Fruit fly (Drosophila melanogaster) whole organism, embryonic: ENCODE measurements around the gene cyr.

Experiments
- Atf-2 ChIP-seq: fragments of 200-800 bp; sonication (Bioruptor generic); optimal IDR thresholded peaks from 2 replicates; lab custom pipeline; 2016; ENCODE audit warnings: missing biosample characterization, missing genetic modification characterization
- CG10267 ChIP-seq: fragments of 200-800 bp; sonication (Bioruptor generic); optimal IDR thresholded peaks from 2 replicates; lab custom pipeline; 2018; ENCODE audit warnings: missing biosample characterization, mild to moderate bottlenecking, missing genetic modification characterization, moderate library complexity
- CG10431 ChIP-seq: fragments of 200-800 bp; sonication (Bioruptor generic); optimal IDR thresholded peaks from 3 replicates; lab custom pipeline; 2018; ENCODE audit warnings: missing biosample characterization, mild to moderate bottlenecking, missing genetic modification characterization
- CG11093 ChIP-seq: fragments of 200-800 bp; sonication (Bioruptor generic); IDR thresholded peaks from 3 replicates; pipeline ENCODE4 v1.3.6; 2022; ENCODE audit warnings: missing biosample characterization, missing genetic modification characterization
- CG11723 ChIP-seq: fragments of 200-800 bp; sonication (Bioruptor generic); optimal IDR thresholded peaks from 2 replicates; lab custom pipeline; 2017; ENCODE audit warnings: missing biosample characterization, mild to moderate bottlenecking, missing genetic modification characterization
- CG13287 ChIP-seq: fragments of 200-800 bp; sonication (Bioruptor generic); IDR thresholded peaks from 2 replicates; pipeline ENCODE4 v1.3.6; 2022; ENCODE audit warnings: missing biosample characterization, missing genetic modification characterization; ENCODE audit not compliant: partially characterized antibody
- CG14667 ChIP-seq: fragments of 200-800 bp; sonication (Bioruptor generic); IDR thresholded peaks from 2 replicates; pipeline ENCODE4 v1.3.6; 2022; ENCODE audit warnings: missing biosample characterization, missing genetic modification characterization
- CG14860 ChIP-seq: fragments of 200-800 bp; sonication (Bioruptor generic); IDR thresholded peaks from 3 replicates; pipeline ENCODE4 v1.3.6; 2022; ENCODE audit warnings: missing biosample characterization, missing genetic modification characterization; ENCODE audit not compliant: partially characterized antibody
- CG15696 ChIP-seq: fragments of 200-800 bp; sonication (Bioruptor generic); optimal IDR thresholded peaks from 2 replicates; lab custom pipeline; 2019; ENCODE audit warnings: missing biosample characterization, mild to moderate bottlenecking, missing genetic modification characterization, moderate library complexity
- CG1647 ChIP-seq: fragments of 200-800 bp; sonication (Bioruptor generic); optimal IDR thresholded peaks from 3 replicates; lab custom pipeline; 2016; ENCODE audit warnings: missing biosample characterization, missing genetic modification characterization
- CG16813 ChIP-seq: fragments of 200-800 bp; sonication (Bioruptor generic); IDR thresholded peaks from 3 replicates; pipeline ENCODE4 v1.3.6; 2022; ENCODE audit warnings: missing biosample characterization, missing genetic modification characterization; ENCODE audit not compliant: partially characterized antibody
- CG2129 ChIP-seq: fragments of 200-800 bp; sonication (Bioruptor generic); IDR thresholded peaks from 2 replicates; pipeline ENCODE4 v1.3.6; 2022; ENCODE audit warnings: missing biosample characterization, missing genetic modification characterization; ENCODE audit not compliant: partially characterized antibody
- CG2678 ChIP-seq: fragments of 200-800 bp; sonication (Bioruptor generic); optimal IDR thresholded peaks from 3 replicates; lab custom pipeline; 2019; ENCODE audit warnings: missing biosample characterization, mild to moderate bottlenecking, missing genetic modification characterization, moderate library complexity
- CG2712 ChIP-seq: fragments of 200-800 bp; optimal IDR thresholded peaks from 3 replicates; lab custom pipeline; 2019; ENCODE audit warnings: missing biosample characterization, mild to moderate bottlenecking, missing genetic modification characterization, moderate library complexity
- CG2875 ChIP-seq: fragments of 200-800 bp; sonication (Bioruptor generic); optimal IDR thresholded peaks from 2 replicates; lab custom pipeline; 2017; ENCODE audit warnings: missing biosample characterization, mild to moderate bottlenecking, missing genetic modification characterization, missing genetic modification reagents
- CG32772 ChIP-seq: fragments of 200-800 bp; sonication (Bioruptor generic); IDR thresholded peaks from 2 replicates; pipeline ENCODE4 v1.3.6; 2022; ENCODE audit warnings: missing biosample characterization, missing genetic modification characterization
- CG33213 ChIP-seq: fragments of 200-800 bp; sonication (Bioruptor generic); optimal IDR thresholded peaks from 3 replicates; lab custom pipeline; 2016; ENCODE audit warnings: missing biosample characterization, missing genetic modification characterization
- CG34224 ChIP-seq: fragments of 200-800 bp; sonication (Bioruptor generic); IDR thresholded peaks from 3 replicates; pipeline ENCODE4 v1.3.6; 2022; ENCODE audit warnings: missing biosample characterization, missing genetic modification characterization; ENCODE audit not compliant: partially characterized antibody
- CG6272 ChIP-seq: fragments of 200-800 bp; sonication (Bioruptor generic); IDR thresholded peaks from 2 replicates; pipeline ENCODE4 v1.3.6; 2022; ENCODE audit warnings: missing biosample characterization, missing genetic modification characterization
- CG6791 ChIP-seq: fragments of 200-800 bp; sonication (Bioruptor generic); IDR thresholded peaks from 3 replicates; pipeline ENCODE4 v1.3.6; 2022; ENCODE audit warnings: missing biosample characterization, missing genetic modification characterization; ENCODE audit not compliant: partially characterized antibody
- CG6813 ChIP-seq: fragments of 200-800 bp; sonication (Bioruptor generic); optimal IDR thresholded peaks from 2 replicates; lab custom pipeline; 2017; ENCODE audit warnings: missing biosample characterization, missing genetic modification characterization, mild to moderate bottlenecking, moderate library complexity, missing genetic modification reagents
- CG7963 ChIP-seq: fragments of 200-800 bp; sonication (Bioruptor generic); IDR thresholded peaks from 3 replicates; pipeline ENCODE4 v1.3.6; 2022; ENCODE audit warnings: missing biosample characterization, missing genetic modification characterization; ENCODE audit not compliant: partially characterized antibody
- CG8089 ChIP-seq: fragments of 200-800 bp; sonication (Bioruptor generic); optimal IDR thresholded peaks from 3 replicates; lab custom pipeline; 2016; ENCODE audit warnings: missing biosample characterization, missing genetic modification characterization
- Deaf1 ChIP-seq: fragments of 200-800 bp; optimal IDR thresholded peaks from 3 replicates; lab custom pipeline; 2019; ENCODE audit warnings: missing biosample characterization, mild to moderate bottlenecking, missing genetic modification characterization, moderate library complexity
- Doc3 ChIP-seq: fragments of 200-800 bp; sonication (Bioruptor generic); IDR thresholded peaks from 3 replicates; pipeline ENCODE4 v1.3.6; 2022; ENCODE audit warnings: missing biosample characterization, missing genetic modification characterization; ENCODE audit not compliant: partially characterized antibody
- Elba2 ChIP-seq: fragments of 200-800 bp; sonication (Bioruptor generic); optimal IDR thresholded peaks from 3 replicates; lab custom pipeline; 2016; ENCODE audit warnings: missing biosample characterization, missing genetic modification characterization
- Hr3 ChIP-seq: fragments of 200-800 bp; sonication (Bioruptor generic); optimal IDR thresholded peaks from 3 replicates; lab custom pipeline; 2016; ENCODE audit warnings: missing biosample characterization, missing genetic modification characterization
- Mes4 ChIP-seq: fragments of 200-800 bp; sonication (Bioruptor generic); optimal IDR thresholded peaks from 2 replicates; lab custom pipeline; 2016; ENCODE audit warnings: missing biosample characterization, missing genetic modification characterization
- Ptx1 ChIP-seq: fragments of 200-800 bp; sonication (Bioruptor generic); IDR thresholded peaks from 2 replicates; pipeline ENCODE4 v1.3.6; 2022; ENCODE audit warnings: missing biosample characterization, missing genetic modification characterization
- Tbp ChIP-seq: fragments of >200 bp; optimal IDR thresholded peaks from 2 replicates; lab custom pipeline; 2018; ENCODE audit warnings: missing biosample characterization, missing genetic modification characterization
- ab ChIP-seq: fragments of 200-800 bp; sonication (Bioruptor generic); optimal IDR thresholded peaks from 2 replicates; lab custom pipeline; 2016; ENCODE audit warnings: missing biosample characterization, missing genetic modification characterization
- ac ChIP-seq: fragments of 200-800 bp; sonication (Bioruptor generic); optimal IDR thresholded peaks from 3 replicates; lab custom pipeline; 2017; ENCODE audit warnings: missing biosample characterization, mild to moderate bottlenecking, missing genetic modification characterization
- amos ChIP-seq: fragments of 200-800 bp; sonication (Bioruptor generic); IDR thresholded peaks from 2 replicates; pipeline ENCODE4 v1.3.6; 2022; ENCODE audit warnings: missing biosample characterization, missing genetic modification characterization; ENCODE audit not compliant: partially characterized antibody
- cg ChIP-seq: fragments of 200-800 bp; sonication (Bioruptor generic); optimal IDR thresholded peaks from 3 replicates; lab custom pipeline; 2019; ENCODE audit warnings: missing biosample characterization, mild to moderate bottlenecking, missing genetic modification characterization, moderate library complexity
- chinmo ChIP-seq: fragments of 200-800 bp; sonication (Bioruptor generic); IDR thresholded peaks from 4 replicates; pipeline ENCODE4 v1.3.6; 2022; ENCODE audit warnings: missing biosample characterization, missing genetic modification characterization; ENCODE audit not compliant: partially characterized antibody
- croc ChIP-seq: fragments of 200-800 bp; sonication (Bioruptor generic); conservative IDR thresholded peaks from 3 replicates; pipeline ENCODE4 v1.3.6; 2022; ENCODE audit warnings: missing biosample characterization, missing genetic modification characterization
- eyg ChIP-seq: fragments of 200-800 bp; sonication (Bioruptor generic); optimal IDR thresholded peaks from 3 replicates; lab custom pipeline; 2016; ENCODE audit warnings: missing biosample characterization, missing genetic modification characterization
- fu2 ChIP-seq: fragments of 200-800 bp; sonication (Bioruptor generic); optimal IDR thresholded peaks from 2 replicates; lab custom pipeline; 2016; ENCODE audit warnings: missing biosample characterization, missing genetic modification characterization
- mirr ChIP-seq: fragments of 200-800 bp; sonication (Bioruptor generic); optimal IDR thresholded peaks from 3 replicates; lab custom pipeline; 2018; ENCODE audit warnings: missing biosample characterization, mild to moderate bottlenecking, missing genetic modification characterization
- nmo ChIP-seq: fragments of 200-800 bp; sonication (Bioruptor generic); optimal IDR thresholded peaks from 2 replicates; lab custom pipeline; 2018; ENCODE audit warnings: missing biosample characterization, mild to moderate bottlenecking, missing genetic modification characterization, moderate library complexity
- odd ChIP-seq: fragments of 200-800 bp; sonication (Bioruptor generic); optimal IDR thresholded peaks from 2 replicates; lab custom pipeline; 2017; ENCODE audit warnings: missing biosample characterization, mild to moderate bottlenecking, missing genetic modification characterization
- onecut ChIP-seq: fragments of 200-800 bp; sonication (Bioruptor generic); IDR thresholded peaks from 2 replicates; pipeline ENCODE4 v1.3.6; 2022; ENCODE audit warnings: missing biosample characterization, missing genetic modification characterization
- sim ChIP-seq: fragments of 200-800 bp; sonication (Bioruptor generic); IDR thresholded peaks from 2 replicates; pipeline ENCODE4 v1.3.6; 2022; ENCODE audit warnings: missing biosample characterization, missing genetic modification characterization
- sna ChIP-seq: fragments of 200-800 bp; sonication (Bioruptor generic); IDR thresholded peaks from 2 replicates; pipeline ENCODE4 v1.3.6; 2022; ENCODE audit warnings: missing biosample characterization, missing genetic modification characterization; ENCODE audit not compliant: partially characterized antibody
- stwl ChIP-seq: fragments of 200-800 bp; sonication (Bioruptor generic); optimal IDR thresholded peaks from 3 replicates; lab custom pipeline; 2018; ENCODE audit warnings: missing biosample characterization, mild to moderate bottlenecking, missing genetic modification characterization, moderate library complexity
- tap ChIP-seq: fragments of 200-800 bp; optimal IDR thresholded peaks from 3 replicates; lab custom pipeline; 2019; ENCODE audit warnings: missing biosample characterization, mild to moderate bottlenecking, missing genetic modification characterization, moderate library complexity
- unc-4 ChIP-seq: fragments of 200-800 bp; sonication (Bioruptor generic); IDR thresholded peaks from 2 replicates; pipeline ENCODE4 v1.3.6; 2022; ENCODE audit warnings: missing biosample characterization, missing genetic modification characterization; ENCODE audit not compliant: partially characterized antibody

Gene cyr

DNA sequence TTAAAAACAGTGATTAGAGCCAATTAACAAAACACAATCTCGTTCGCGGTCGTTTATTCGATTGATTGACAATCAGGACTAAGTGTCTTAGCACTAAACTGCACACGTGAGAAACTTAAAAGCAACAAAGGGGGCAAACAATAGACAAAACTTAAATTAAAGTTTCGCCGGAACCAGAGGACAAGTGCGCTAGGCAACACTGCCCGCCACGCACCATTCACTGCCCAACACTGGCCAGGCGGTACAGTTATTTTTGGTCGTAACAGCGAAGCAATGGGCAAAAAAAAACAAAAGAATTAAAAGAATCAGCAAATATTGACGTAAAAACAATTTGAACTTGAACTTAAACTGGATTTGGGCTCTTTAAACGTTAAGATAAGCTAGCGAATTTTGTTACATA lies 1.8 kb upstream of the cyr start:
- TF ChIP-seq CG6791 (GFP tag; lab: Robert Waterston, UW) (peak; percentile 45; the same call in 1 of the 3 replicates), CG16813 (GFP tag; lab: Robert Waterston, UW) (peak; percentile 17; the same call in 1 of the 3 replicates), cg (GFP tag; lab: Kevin White, UChicago) (no peak), fu2 (GFP tag; lab: Kevin White, UChicago) (no peak), CG2712 (tag; lab: Kevin White, UChicago) (no peak), sim (GFP tag; lab: Robert Waterston, UW) (no peak), CG10431 (GFP tag; lab: Kevin White, UChicago) (no peak), CG6272 (GFP tag; lab: Robert Waterston, UW) (no peak), stwl (tag; lab: Kevin White, UChicago) (peak; percentile 98), CG2875 (GFP tag; lab: Kevin White, UChicago) (no peak), croc (GFP tag; lab: Robert Waterston, UW) (no peak), onecut (GFP tag; lab: Robert Waterston, UW) (no peak), unc-4 (GFP tag; lab: Robert Waterston, UW) (no peak), CG7963 (no peak), CG34224 (GFP tag; lab: Robert Waterston, UW) (no peak), Doc3 (GFP tag; lab: Robert Waterston, UW) (0 out of 3 replicates have a peak, but pooled peaks have one; percentile 26), mirr (GFP tag; lab: Kevin White, UChicago) (no peak), CG1647 (no peak), CG11723 (GFP tag; lab: Kevin White, UChicago) (no peak), CG15696 (no peak), CG8089 (no peak), CG14860 (GFP tag; lab: Robert Waterston, UW) (0 out of 3 replicates have a peak, but pooled peaks have one; percentile 31), amos (GFP tag; lab: Robert Waterston, UW) (0 out of 2 replicates have a peak, but pooled peaks have one; percentile 10), CG2129 (GFP tag; lab: Robert Waterston, UW) (no peak), eyg (GFP tag; lab: Kevin White, UChicago) (no peak), Deaf1 (tag; lab: Kevin White, UChicago) (no peak), CG13287 (peak; percentile 45; the same call in 1 of the 2 replicates), CG10267 (tag; lab: Kevin White, UChicago) (peak; percentile 21), tap (tag; lab: Kevin White, UChicago) (no peak)

DNA sequence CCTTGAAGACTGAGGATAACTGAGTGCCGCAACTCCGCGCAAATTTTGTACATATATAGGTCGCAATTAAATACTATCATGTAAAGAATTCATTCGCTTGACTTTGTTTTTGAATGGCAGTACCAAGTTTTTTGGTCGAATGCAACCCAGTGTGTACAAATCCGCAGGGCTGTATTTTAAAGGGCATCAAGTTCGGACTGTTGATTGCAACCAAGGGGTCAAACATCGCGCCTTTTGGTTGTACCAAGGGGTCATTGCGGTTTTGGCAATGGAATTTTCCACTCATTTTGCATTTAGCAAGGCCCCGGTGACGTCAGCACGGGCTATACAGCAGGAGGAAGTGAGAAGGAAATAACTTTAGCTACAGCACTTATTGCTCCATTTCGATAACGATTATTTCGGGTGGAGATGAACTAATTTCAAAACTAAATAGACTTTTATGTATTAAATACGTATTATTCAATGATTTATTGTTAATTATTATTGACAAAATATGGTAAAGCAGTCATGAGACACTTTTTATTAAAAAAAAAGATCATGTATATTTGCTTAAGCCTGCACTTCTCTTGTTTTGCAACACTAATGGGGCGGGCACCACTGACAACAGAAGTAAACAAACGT lies 3.7 kb downstream of the cyr start, which contains the start of gene CG10958:
CG10958 (plus strand) TSS at position 593 of the 621 bp plus-strand sequence.
- no peak for TF ChIP-seq Tbp (GFP tag; lab: Kevin White, UChicago)
- TF ChIP-seq CG11093 (GFP tag; lab: Robert Waterston, UW) = no peak
- no peak for TF ChIP-seq ab (GFP tag; lab: Kevin White, UChicago)
- TF ChIP-seq CG2678 = peak; percentile 62
- peak; percentile 50; the same call in 1 of the 2 replicates for TF ChIP-seq sna (GFP tag; lab: Robert Waterston, UW)
- no peak for TF ChIP-seq Mes4 (GFP tag; lab: Kevin White, UChicago)
- TF ChIP-seq CG14667 (GFP tag; lab: Robert Waterston, UW) = peak; percentile 40; the same call in 1 of the 2 replicates
- peak; percentile 13 for TF ChIP-seq CG10431 (GFP tag; lab: Kevin White, UChicago)
- peak; percentile 49 for TF ChIP-seq nmo (GFP tag; lab: Kevin White, UChicago)
- TF ChIP-seq ac = no peak
- TF ChIP-seq onecut (GFP tag; lab: Robert Waterston, UW) = no peak
- peak; percentile 73 for TF ChIP-seq Ptx1 (GFP tag; lab: Robert Waterston, UW)
- peak; percentile 52; the same call in 1 of the 2 replicates for TF ChIP-seq CG32772 (GFP tag; lab: Robert Waterston, UW)
- peak; percentile 14 for TF ChIP-seq odd (GFP tag; lab: Kevin White, UChicago)
- TF ChIP-seq Hr3 (GFP tag; lab: Kevin White, UChicago) = peak; percentile 49
- no peak for TF ChIP-seq Atf-2
- TF ChIP-seq Elba2 (GFP tag; lab: Kevin White, UChicago) = no peak
- peak; percentile 11 for TF ChIP-seq CG11723 (GFP tag; lab: Kevin White, UChicago)
- TF ChIP-seq CG33213 (GFP tag; lab: Kevin White, UChicago) = no peak
- no peak for TF ChIP-seq chinmo (GFP tag; lab: Robert Waterston, UW)
- no peak for TF ChIP-seq CG6813
- no peak for TF ChIP-seq CG8089
